Fruit fly (Drosophila melanogaster) whole organism: ENCODE results near the gene CG18266.

Source experiments
- CG8478 ChIP-seq: fragments of >200 bp; optimal IDR thresholded peaks from 2 replicates; lab custom pipeline; 2018; ENCODE audit warnings: inconsistent platforms
- Dll ChIP-seq: fragments of >200 bp; optimal IDR thresholded peaks from 2 replicates; lab custom pipeline; 2017
- EcR ChIP-seq, 2 experiments: fragments of >200 bp; optimal IDR thresholded peaks; 2 replicates each; lab custom pipeline; 2017; ENCODE audit warnings: missing biosample characterization in 2 of 2, missing genetic modification characterization in 2 of 2, missing genetic modification reagents in 2 of 2
- pan ChIP-seq: fragments of >200 bp; optimal IDR thresholded peaks from 2 replicates; lab custom pipeline; 2017
- usp ChIP-seq: fragments of >200 bp; optimal IDR thresholded peaks from 2 replicates; lab custom pipeline; 2017; ENCODE audit warnings: missing biosample characterization, missing genetic modification characterization, mixed read lengths

dm6 chr2L:5554818-5555217 lies 41.8 kb upstream of the CG18266 start, which contains the start of gene GluRIIA:
- TF ChIP-seq EcR (GFP tag; optimal IDR thresholded peaks at IDR 0.05; lab: Kevin White, UChicago) (no peak), pan (lab: Kevin White, UChicago) (no peak), Dll (lab: Kevin White, UChicago) (no peak), CG8478 (no peak), usp (GFP tag; lab: Kevin White, UChicago) (no peak)
